Worm (Caenorhabditis elegans) whole organism, L1 larva: ENCODE data around the gene K04C2.2.

Experiments used
- C04F5.9 ChIP-seq: sonication (generic microtip); optimal IDR thresholded peaks from 2 replicates; lab custom pipeline; 2016; ENCODE audit warnings: missing genetic modification characterization, missing compliant biosample characterization
- C34B4.2 ChIP-seq: sonication (generic microtip); optimal IDR thresholded peaks from 2 replicates; lab custom pipeline; 2017; ENCODE audit warnings: mild to moderate bottlenecking, missing genetic modification characterization, missing compliant biosample characterization
- Y116A8C.19 ChIP-seq: sonication (generic microtip); optimal IDR thresholded peaks from 2 replicates; lab custom pipeline; 2016; ENCODE audit warnings: missing compliant biosample characterization, missing genetic modification characterization, borderline replicate concordance
- aha-1 ChIP-seq: fragments of 150-350 bp; optimal IDR thresholded peaks from 2 replicates; lab custom pipeline; 2014; ENCODE audit warnings: missing biosample characterization, missing genetic modification characterization
- alr-1 ChIP-seq: fragments of 200-800 bp; sonication (Bioruptor generic); optimal IDR thresholded peaks from 2 replicates; lab custom pipeline; 2018; ENCODE audit warnings: borderline replicate concordance, mild to moderate bottlenecking, missing genetic modification characterization, missing compliant biosample characterization
- aly-2 ChIP-seq: fragments of 150-350 bp; optimal IDR thresholded peaks from 2 replicates; lab custom pipeline; 2014; ENCODE audit warnings: missing biosample characterization, missing genetic modification characterization
- ama-1 ChIP-seq: fragments of 150-350 bp; optimal IDR thresholded peaks from 2 replicates; lab custom pipeline; 2014
- blmp-1 ChIP-seq: fragments of 150-350 bp; optimal IDR thresholded peaks from 2 replicates; lab custom pipeline; 2014; ENCODE audit warnings: missing biosample characterization, missing genetic modification characterization
- ceh-8 ChIP-seq: fragments of 200-800 bp; sonication (Bioruptor generic); optimal IDR thresholded peaks from 2 replicates; lab custom pipeline; 2018; ENCODE audit warnings: mild to moderate bottlenecking, missing genetic modification characterization, moderate library complexity, missing compliant biosample characterization
- ces-1 ChIP-seq: fragments of 150-350 bp; optimal IDR thresholded peaks from 2 replicates; lab custom pipeline; 2014; ENCODE audit warnings: missing biosample characterization, missing genetic modification reagents, missing genetic modification characterization
- dsc-1 ChIP-seq: sonication (generic microtip); optimal IDR thresholded peaks from 2 replicates; lab custom pipeline; 2016; ENCODE audit warnings: mild to moderate bottlenecking, missing genetic modification characterization, missing compliant biosample characterization
- efl-1 ChIP-seq, 4 experiments: fragments of 150-350 bp; optimal IDR thresholded peaks in 3 of 4; peaks in 1 of 4; 1 replicate in 1 of 4; 2 replicates in 3 of 4; lab custom pipeline; 2014; ENCODE audit warnings: missing biosample characterization in 2 of 4, missing genetic modification characterization in 2 of 4, missing genetic modification reagents in 2 of 4
- egl-13 ChIP-seq: sonication (generic microtip); optimal IDR thresholded peaks from 2 replicates; lab custom pipeline; 2016; ENCODE audit warnings: missing genotype, missing genetic modification reagents, missing genetic modification characterization, missing compliant biosample characterization
- egl-27 ChIP-seq, 2 experiments: fragments of 150-350 bp in 1 of 2; sonication (generic microtip); optimal IDR thresholded peaks; 3 replicates each; lab custom pipeline; 2017 to 2018; ENCODE audit warnings: missing biosample characterization in 2 of 2, missing genetic modification characterization in 2 of 2, missing genetic modification reagents in 2 of 2
- elt-2 ChIP-seq: sonication (generic microtip); optimal IDR thresholded peaks from 2 replicates; lab custom pipeline; 2016; ENCODE audit warnings: missing genetic modification characterization, mild to moderate bottlenecking, inconsistent platforms, missing compliant biosample characterization, missing genetic modification reagents
- elt-3 ChIP-seq, 6 experiments: fragments of 150-350 bp in 1 of 6; sonication (generic microtip); optimal IDR thresholded peaks; 2 replicates each; lab custom pipeline; 2017 to 2018; ENCODE audit warnings: missing biosample characterization in 6 of 6, missing genetic modification characterization in 6 of 6, inconsistent platforms in 1 of 6
- ets-5 ChIP-seq: fragments of 200-800 bp; sonication (Bioruptor generic); IDR thresholded peaks from 2 replicates; pipeline ENCODE4 v1.3.6; 2022; ENCODE audit warnings: missing genetic modification characterization, missing compliant biosample characterization
- fos-1 ChIP-seq: fragments of 150-350 bp; optimal IDR thresholded peaks from 2 replicates; lab custom pipeline; 2014; ENCODE audit warnings: missing biosample characterization, missing genetic modification characterization
- grh-1 ChIP-seq: fragments of 200-800 bp; sonication (Bioruptor generic); IDR thresholded peaks from 2 replicates; pipeline ENCODE4 v1.3.6; 2022; ENCODE audit warnings: missing genetic modification reagents, missing genetic modification characterization, missing compliant biosample characterization
- hlh-17 ChIP-seq: fragments of 200-800 bp; sonication (Bioruptor generic); optimal IDR thresholded peaks from 2 replicates; lab custom pipeline; 2018; ENCODE audit warnings: missing genetic modification characterization, mild to moderate bottlenecking, missing compliant biosample characterization, moderate library complexity, borderline replicate concordance
- hlh-4 ChIP-seq: sonication (generic microtip); optimal IDR thresholded peaks from 2 replicates; lab custom pipeline; 2016; ENCODE audit warnings: mild to moderate bottlenecking, missing genetic modification characterization, missing compliant biosample characterization
- hpl-2 ChIP-seq: fragments of 150-350 bp; optimal IDR thresholded peaks from 2 replicates; lab custom pipeline; 2014; ENCODE audit warnings: missing biosample characterization, missing genetic modification reagents, missing genetic modification characterization
- isw-1 ChIP-seq: fragments of 200-800 bp; sonication (Bioruptor generic); IDR thresholded peaks from 2 replicates; pipeline ENCODE4 v1.3.6; 2022; ENCODE audit warnings: missing genetic modification characterization, missing compliant biosample characterization
- lin-13 ChIP-seq: fragments of 150-350 bp; optimal IDR thresholded peaks from 2 replicates; lab custom pipeline; 2014; ENCODE audit warnings: missing biosample characterization, missing genetic modification reagents, missing genetic modification characterization
- lin-14 ChIP-seq: fragments of 200-800 bp; sonication (Bioruptor generic); optimal IDR thresholded peaks from 2 replicates; lab custom pipeline; 2018; ENCODE audit warnings: mild to moderate bottlenecking, missing genetic modification characterization, moderate library complexity, missing compliant biosample characterization
- lin-15B ChIP-seq: fragments of 150-350 bp; sonication (generic microtip); optimal IDR thresholded peaks from 3 replicates; lab custom pipeline; 2014; ENCODE audit warnings: missing biosample characterization, missing genetic modification characterization
- lin-35 ChIP-seq, 2 experiments: fragments of 150-350 bp; optimal IDR thresholded peaks; 2 replicates each; lab custom pipeline; 2014; ENCODE audit warnings: missing biosample characterization in 2 of 2, missing genetic modification characterization in 2 of 2, missing genetic modification reagents in 2 of 2
- lsy-2 ChIP-seq, 2 experiments: fragments of 150-350 bp; optimal IDR thresholded peaks; 2 replicates each; lab custom pipeline; 2014; ENCODE audit warnings: missing biosample characterization in 2 of 2, missing genetic modification characterization in 2 of 2
- mep-1 ChIP-seq: fragments of 150-350 bp; optimal IDR thresholded peaks from 2 replicates; lab custom pipeline; 2014; ENCODE audit warnings: missing biosample characterization, missing genetic modification characterization
- nhr-11 ChIP-seq: fragments of 150-350 bp; optimal IDR thresholded peaks from 2 replicates; lab custom pipeline; 2014; ENCODE audit warnings: missing biosample characterization, missing genetic modification characterization
- nhr-19 ChIP-seq: fragments of 200-800 bp; sonication (Bioruptor generic); conservative IDR thresholded peaks from 2 replicates; pipeline ENCODE4 v1.3.6; 2022; ENCODE audit warnings: missing genetic modification characterization, missing compliant biosample characterization
- nhr-237 ChIP-seq: fragments of 150-350 bp; optimal IDR thresholded peaks from 2 replicates; lab custom pipeline; 2014; ENCODE audit warnings: missing biosample characterization, missing genetic modification characterization
- nhr-47 ChIP-seq: sonication (generic microtip); optimal IDR thresholded peaks from 2 replicates; lab custom pipeline; 2016; ENCODE audit warnings: mild to moderate bottlenecking, missing genetic modification characterization, moderate library complexity, missing compliant biosample characterization
- nhr-71 ChIP-seq: sonication (generic microtip); optimal IDR thresholded peaks from 2 replicates; lab custom pipeline; 2016; ENCODE audit warnings: mild to moderate bottlenecking, missing genetic modification characterization, moderate library complexity, missing compliant biosample characterization
- nhr-76 ChIP-seq: sonication (generic microtip); optimal IDR thresholded peaks from 2 replicates; lab custom pipeline; 2017; ENCODE audit warnings: missing biosample characterization, missing genetic modification characterization
- nhr-84 ChIP-seq: sonication (generic microtip); optimal IDR thresholded peaks from 2 replicates; lab custom pipeline; 2017; ENCODE audit warnings: missing biosample characterization, missing genetic modification characterization
- rnt-1 ChIP-seq: sonication (generic microtip); optimal IDR thresholded peaks from 2 replicates; lab custom pipeline; 2016; ENCODE audit warnings: mild to moderate bottlenecking, missing genetic modification characterization, moderate library complexity, missing compliant biosample characterization
- skn-1 ChIP-seq: fragments of 150-350 bp; optimal IDR thresholded peaks from 2 replicates; lab custom pipeline; 2014; ENCODE audit warnings: missing biosample characterization, missing genetic modification characterization
- snpc-4 ChIP-seq: fragments of 150-350 bp; optimal IDR thresholded peaks from 2 replicates; lab custom pipeline; 2014; ENCODE audit warnings: missing biosample characterization, missing genetic modification characterization
- snu-23 ChIP-seq: sonication (generic microtip); optimal IDR thresholded peaks from 2 replicates; lab custom pipeline; 2016; ENCODE audit warnings: missing genetic modification characterization, missing compliant biosample characterization
- sox-4 ChIP-seq: sonication (generic microtip); optimal IDR thresholded peaks from 2 replicates; lab custom pipeline; 2016; ENCODE audit warnings: missing genetic modification characterization, missing compliant biosample characterization
- sptf-1 ChIP-seq: fragments of 150-350 bp; optimal IDR thresholded peaks from 2 replicates; lab custom pipeline; 2014; ENCODE audit warnings: missing biosample characterization, missing genetic modification characterization
- swsn-7 ChIP-seq: sonication (generic microtip); optimal IDR thresholded peaks from 2 replicates; lab custom pipeline; 2016; ENCODE audit warnings: missing genetic modification characterization, missing compliant biosample characterization
- tbx-2 ChIP-seq: sonication (generic microtip); optimal IDR thresholded peaks from 2 replicates; lab custom pipeline; 2016; ENCODE audit warnings: missing genetic modification characterization, missing compliant biosample characterization
- unc-130 ChIP-seq: fragments of 150-350 bp; optimal IDR thresholded peaks from 2 replicates; lab custom pipeline; 2017; ENCODE audit warnings: missing biosample characterization, missing genetic modification characterization, inconsistent platforms
- unc-30 ChIP-seq: sonication (generic microtip); optimal IDR thresholded peaks from 2 replicates; lab custom pipeline; 2017; ENCODE audit warnings: missing biosample characterization, missing genetic modification characterization
- unc-86 ChIP-seq: sonication (generic microtip); optimal IDR thresholded peaks from 2 replicates; lab custom pipeline; 2016; ENCODE audit warnings: missing genetic modification characterization, missing compliant biosample characterization
- unc-98 ChIP-seq: fragments of 200-800 bp; sonication (Bioruptor generic); IDR thresholded peaks from 2 replicates; pipeline ENCODE4 v1.3.6; 2022; ENCODE audit warnings: missing genetic modification characterization, missing compliant biosample characterization
- zag-1 ChIP-seq: fragments of 150-350 bp; optimal IDR thresholded peaks from 2 replicates; lab custom pipeline; 2014; ENCODE audit warnings: missing biosample characterization, missing genetic modification characterization
- zip-4 ChIP-seq: fragments of 200-800 bp; sonication (Bioruptor generic); optimal IDR thresholded peaks from 2 replicates; lab custom pipeline; 2018; ENCODE audit warnings: mild to moderate bottlenecking, missing genetic modification characterization, moderate library complexity, missing compliant biosample characterization
- ztf-11 ChIP-seq, 2 experiments: sonication (generic microtip); optimal IDR thresholded peaks; 2 replicates each; lab custom pipeline; 2016 to 2017; ENCODE audit warnings: missing genetic modification characterization in 2 of 2, missing biosample characterization in 1 of 2, missing compliant biosample characterization in 1 of 2
- ztf-4 ChIP-seq: fragments of 150-350 bp; optimal IDR thresholded peaks from 2 replicates; lab custom pipeline; 2014; ENCODE audit warnings: missing biosample characterization, missing genetic modification characterization

K04C2.2 gene

ce11 chrIII:6859482-6859881, 30.1 kb upstream of the K04C2.2 start, which contains the start of gene clec-158:
TSS of gene clec-158 (minus strand) at chrIII:6859582.
- TF ChIP-seq C34B4.2 (tag; lab: Kevin White, UChicago) (no peak), dsc-1 (tag; lab: Kevin White, UChicago) (no peak), hlh-4 (tag; lab: Kevin White, UChicago) (no peak), nhr-76 (no peak), alr-1 (tag; lab: Kevin White, UChicago) (no peak), nhr-11 (tag; lab: Kevin White, UChicago) (no peak), sox-4 (tag; lab: Kevin White, UChicago) (no peak), unc-30 (tag; lab: Kevin White, UChicago) (no peak), hpl-2 (no peak), ceh-8 (no peak), tbx-2 (tag; lab: Kevin White, UChicago) (no peak), swsn-7 (tag; lab: Kevin White, UChicago) (no peak), nhr-71 (tag; lab: Kevin White, UChicago) (no peak), snpc-4 (tag; lab: Kevin White, UChicago) (no peak), aly-2 (no peak), lin-13 (no peak)

ce11 chrIII:6863901-6864300, 25.7 kb upstream of the K04C2.2 start, which contains the start of gene sma-3:
TSS of gene sma-3 (minus strand) at chrIII:6863968.
- TF ChIP-seq skn-1 (tag; lab: Kevin White, UChicago), result no peak
- no peak for TF ChIP-seq rnt-1 (tag; lab: Kevin White, UChicago)
- no peak for TF ChIP-seq hlh-4 (tag; lab: Kevin White, UChicago)
- peak; percentile 10 for TF ChIP-seq elt-2 (tag; lab: Kevin White, UChicago)
- peak; percentile 96 for TF ChIP-seq blmp-1 (tag; lab: Kevin White, UChicago)
- TF ChIP-seq hlh-17 (GFP tag; lab: Kevin White, UChicago), result no peak
- peak in 1 of 2 experiments; percentile 22 for TF ChIP-seq lin-35 (GFP tag; optimal IDR thresholded peaks at IDR 0.05; lab: Kevin White, UChicago)
- TF ChIP-seq ztf-11 (tag; optimal IDR thresholded peaks at IDR 0.05; lab: Kevin White, UChicago), result no peak
- TF ChIP-seq C04F5.9 (tag; lab: Kevin White, UChicago), result no peak
- no peak for TF ChIP-seq nhr-47
- TF ChIP-seq egl-13 (tag; lab: Kevin White, UChicago), result no peak
- TF ChIP-seq fos-1 (tag; lab: Kevin White, UChicago), result no peak
- peak; percentile 3 for TF ChIP-seq snu-23 (GFP tag; lab: Kevin White, UChicago)
- no peak for TF ChIP-seq isw-1 (GFP tag; lab: Robert Waterston, UW)
- no peak for TF ChIP-seq unc-130 (tag; lab: Kevin White, UChicago)
- TF ChIP-seq ztf-4 (tag; lab: Kevin White, UChicago), result no peak
- TF ChIP-seq aly-2, result no peak
- no peak for TF ChIP-seq egl-27 (tag; optimal IDR thresholded peaks at IDR 0.05; lab: Kevin White, UChicago)
- TF ChIP-seq elt-3 (tag; optimal IDR thresholded peaks at IDR 0.05; lab: Kevin White, UChicago), result peak in 3 of 6 experiments; percentile 18 to 81 (median 19)
- TF ChIP-seq zag-1 (tag; lab: Kevin White, UChicago), result no peak
- TF ChIP-seq mep-1 (tag; lab: Kevin White, UChicago), result peak; percentile 7
- TF ChIP-seq ama-1 (lab: Kevin White, UChicago), result no peak
- TF ChIP-seq unc-86, result no peak
- no peak for TF ChIP-seq ets-5 (GFP tag; lab: Robert Waterston, UW)
- no peak for TF ChIP-seq lin-15B (tag; lab: Kevin White, UChicago)
- no peak for TF ChIP-seq sptf-1
- no peak for TF ChIP-seq tbx-2 (tag; lab: Kevin White, UChicago)
- no peak for TF ChIP-seq nhr-19 (GFP tag; lab: Robert Waterston, UW)
- TF ChIP-seq efl-1 (optimal IDR thresholded peaks at IDR 0.05; lab: Kevin White, UChicago), result no peak
- peak in 1 of 2 experiments; percentile 74 for TF ChIP-seq efl-1 (GFP tag; optimal IDR thresholded peaks at IDR 0.05 in 1 of 2; lab: Kevin White, UChicago)
- TF ChIP-seq snpc-4 (tag; lab: Kevin White, UChicago), result no peak
- TF ChIP-seq nhr-237 (tag; lab: Kevin White, UChicago), result no peak
- TF ChIP-seq grh-1 (GFP tag; lab: Robert Waterston, UW), result no peak
- TF ChIP-seq lin-14 (GFP tag; lab: Kevin White, UChicago), result peak; percentile 64
- TF ChIP-seq nhr-84 (tag; lab: Kevin White, UChicago), result no peak
- no peak for TF ChIP-seq unc-98
- no peak for TF ChIP-seq ces-1 (GFP tag; lab: Kevin White, UChicago)
- TF ChIP-seq lsy-2 (tag; optimal IDR thresholded peaks at IDR 0.05; lab: Kevin White, UChicago), result peak in 1 of 2 experiments; percentile 16
- no peak for TF ChIP-seq zip-4
- TF ChIP-seq aha-1 (tag; lab: Kevin White, UChicago), result no peak
- TF ChIP-seq Y116A8C.19 (tag; lab: Kevin White, UChicago), result no peak
